Fruit fly (Drosophila melanogaster) whole organism, wandering third instar larva: ENCODE data around the gene Srp72.

Experiments
- Abd-B ChIP-seq: fragments of >200 bp; optimal IDR thresholded peaks from 2 replicates; lab custom pipeline; 2017; ENCODE audit warnings: missing biosample characterization, missing genetic modification characterization
- CG32264 ChIP-seq: fragments of 200-800 bp; sonication (Bioruptor generic); optimal IDR thresholded peaks from 2 replicates; lab custom pipeline; 2016; ENCODE audit warnings: missing biosample characterization, missing genetic modification characterization
- CG9705 ChIP-seq: fragments of 200-800 bp; sonication (Bioruptor generic); optimal IDR thresholded peaks from 2 replicates; lab custom pipeline; 2018; ENCODE audit warnings: missing biosample characterization, mild to moderate bottlenecking, missing genetic modification characterization
- CrebA ChIP-seq: fragments of 200-800 bp; sonication (Bioruptor generic); optimal IDR thresholded peaks from 2 replicates; lab custom pipeline; 2016; ENCODE audit warnings: missing biosample characterization, mild to moderate bottlenecking, missing genetic modification characterization, borderline replicate concordance
- Dif ChIP-seq: fragments of 200-275, 200-300 bp; sonication (Bioruptor generic); optimal IDR thresholded peaks from 2 replicates; lab custom pipeline; 2018; ENCODE audit warnings: missing biosample characterization, missing genetic modification characterization; ENCODE audit not compliant: partially characterized antibody
- HLH106 ChIP-seq: fragments of 200-800 bp; optimal IDR thresholded peaks from 3 replicates; lab custom pipeline; 2019; ENCODE audit warnings: missing biosample characterization, mild to moderate bottlenecking, missing genetic modification characterization, moderate library complexity
- Hnf4 ChIP-seq: fragments of 200-800 bp; sonication (Bioruptor generic); optimal IDR thresholded peaks from 2 replicates; lab custom pipeline; 2016; ENCODE audit warnings: missing biosample characterization, mild to moderate bottlenecking, missing genetic modification characterization
- Hr78 ChIP-seq: fragments of >200 bp; optimal IDR thresholded peaks from 2 replicates; lab custom pipeline; 2017; ENCODE audit warnings: missing biosample characterization, missing genetic modification characterization
- Hr83 ChIP-seq: fragments of 200-300 bp; sonication (Bioruptor generic); optimal IDR thresholded peaks from 2 replicates; lab custom pipeline; 2016; ENCODE audit warnings: missing biosample characterization, mild to moderate bottlenecking, missing genetic modification characterization, moderate library complexity; ENCODE audit not compliant: poor library complexity, severe bottlenecking
- Mio ChIP-seq: sonication (Bioruptor generic); optimal IDR thresholded peaks from 2 replicates; lab custom pipeline; 2016; ENCODE audit warnings: missing biosample characterization, missing genetic modification characterization
- N ChIP-seq: fragments of >200 bp; optimal IDR thresholded peaks from 2 replicates; lab custom pipeline; 2018; ENCODE audit warnings: missing biosample characterization, missing external identifiers, missing genetic modification characterization
- OdsH ChIP-seq: fragments of 200-800 bp; sonication (Bioruptor generic); optimal IDR thresholded peaks from 2 replicates; lab custom pipeline; 2016; ENCODE audit warnings: missing biosample characterization, mild to moderate bottlenecking, missing genetic modification characterization
- Rel ChIP-seq, 2 experiments: fragments of 200-800 bp; sonication (Bioruptor generic) in 1 of 2; optimal IDR thresholded peaks; 2 replicates in 1 of 2; 3 replicates in 1 of 2; lab custom pipeline; 2016 to 2019; ENCODE audit warnings: mild to moderate bottlenecking in 2 of 2, missing biosample characterization in 2 of 2, missing genetic modification characterization in 2 of 2, moderate library complexity in 1 of 2
- Sp1 ChIP-seq: fragments of 200-800 bp; sonication (Bioruptor generic); optimal IDR thresholded peaks from 3 replicates; lab custom pipeline; 2019; ENCODE audit warnings: missing biosample characterization, mild to moderate bottlenecking, missing genetic modification characterization, moderate library complexity
- br ChIP-seq: fragments of 200-800 bp; sonication (Bioruptor generic); optimal IDR thresholded peaks from 2 replicates; lab custom pipeline; 2016; ENCODE audit warnings: missing biosample characterization, missing genetic modification characterization
- dl ChIP-seq, 2 experiments: fragments of 175-275, 200-275 bp in 1 of 2; fragments of 200-275 bp in 1 of 2; sonication (Bioruptor generic); optimal IDR thresholded peaks; lab custom pipeline; 2018; ENCODE audit warnings: mild to moderate bottlenecking in 2 of 2, missing biosample characterization in 2 of 2, missing genetic modification characterization in 2 of 2, moderate library complexity in 2 of 2; ENCODE audit not compliant: partially characterized antibody in 2 of 2, insufficient read depth in 1 of 2
- dmrt93B ChIP-seq: fragments of 200-800 bp; sonication (Bioruptor generic); optimal IDR thresholded peaks from 2 replicates; lab custom pipeline; 2018; ENCODE audit warnings: missing biosample characterization, mild to moderate bottlenecking, missing genetic modification characterization
- dsf ChIP-seq: sonication (Bioruptor generic); optimal IDR thresholded peaks from 2 replicates; lab custom pipeline; 2016; ENCODE audit warnings: missing biosample characterization, missing genetic modification characterization, borderline replicate concordance
- ey ChIP-seq: fragments of 200-800 bp; sonication (Bioruptor generic); optimal IDR thresholded peaks from 2 replicates; lab custom pipeline; 2016; ENCODE audit warnings: missing biosample characterization, missing genetic modification characterization
- foxo ChIP-seq, 2 experiments: fragments of 200-800 bp; sonication (Bioruptor generic); optimal IDR thresholded peaks; 2 replicates in 1 of 2; 3 replicates in 1 of 2; lab custom pipeline; 2016 to 2017; ENCODE audit warnings: missing biosample characterization in 2 of 2, missing genetic modification characterization in 2 of 2
- fru ChIP-seq: fragments of 200-800 bp; sonication (Bioruptor generic); optimal IDR thresholded peaks from 3 replicates; lab custom pipeline; 2016; ENCODE audit warnings: missing biosample characterization, mild to moderate bottlenecking, missing genetic modification characterization
- h ChIP-seq: fragments of 200-800 bp; sonication (Bioruptor generic); optimal IDR thresholded peaks from 3 replicates; lab custom pipeline; 2016; ENCODE audit warnings: missing biosample characterization, mild to moderate bottlenecking, missing genetic modification characterization
- jim ChIP-seq: fragments of 175-275, 200-325 bp; sonication (Bioruptor generic); optimal IDR thresholded peaks from 2 replicates; lab custom pipeline; 2016; ENCODE audit warnings: missing biosample characterization, mild to moderate bottlenecking, missing genetic modification characterization
- lola ChIP-seq: fragments of >200 bp; optimal IDR thresholded peaks from 2 replicates; lab custom pipeline; 2017; ENCODE audit warnings: missing biosample characterization, missing genetic modification characterization
- pan ChIP-seq: fragments of >200 bp; optimal IDR thresholded peaks from 2 replicates; lab custom pipeline; 2017
- psq ChIP-seq: fragments of 200-800 bp; sonication (Bioruptor generic); optimal IDR thresholded peaks from 3 replicates; lab custom pipeline; 2017; ENCODE audit warnings: missing biosample characterization, mild to moderate bottlenecking, missing genetic modification characterization, moderate library complexity
- rgr ChIP-seq: fragments of 200-800 bp; sonication (Bioruptor generic); optimal IDR thresholded peaks from 3 replicates; lab custom pipeline; 2016; ENCODE audit warnings: missing biosample characterization, mild to moderate bottlenecking, missing genetic modification characterization
- sage ChIP-seq: fragments of 200-800 bp; sonication (Bioruptor generic); optimal IDR thresholded peaks from 2 replicates; lab custom pipeline; 2016; ENCODE audit warnings: missing biosample characterization, mild to moderate bottlenecking, missing genetic modification characterization
- sv ChIP-seq: fragments of 200-800 bp; sonication (Bioruptor generic); optimal IDR thresholded peaks from 3 replicates; lab custom pipeline; 2016; ENCODE audit warnings: missing biosample characterization, missing genetic modification characterization
- tai ChIP-seq: sonication (Bioruptor generic); optimal IDR thresholded peaks from 2 replicates; lab custom pipeline; 2016; ENCODE audit warnings: missing biosample characterization, missing genetic modification characterization
- woc ChIP-seq: sonication (Bioruptor generic); optimal IDR thresholded peaks from 2 replicates; lab custom pipeline; 2016; ENCODE audit warnings: missing biosample characterization, mild to moderate bottlenecking, missing genetic modification characterization

Srp72 gene

dm6 chr3R:20550632-20551486, 37.7 kb upstream of the Srp72 start:
- no peak for TF ChIP-seq lola (GFP tag; lab: Kevin White, UChicago)
- peak; percentile 14 for TF ChIP-seq Hnf4
- TF ChIP-seq foxo (GFP tag; optimal IDR thresholded peaks at IDR 0.05; lab: Kevin White, UChicago): peak in 1 of 2 experiments; percentile 27
- peak; percentile 40 for TF ChIP-seq rgr (GFP tag; lab: Kevin White, UChicago)
- TF ChIP-seq woc (GFP tag; lab: Kevin White, UChicago): peak; percentile 52
- TF ChIP-seq CG9705 (GFP tag; lab: Kevin White, UChicago): no peak
- TF ChIP-seq CG32264 (GFP tag; lab: Kevin White, UChicago): peak; percentile 50
- peak; percentile 23 for TF ChIP-seq Mio (GFP tag; lab: Kevin White, UChicago)
- peak; percentile 97 for TF ChIP-seq Hr83 (GFP tag; lab: Kevin White, UChicago)
- no peak for TF ChIP-seq pan (lab: Kevin White, UChicago)
- TF ChIP-seq Dif (GFP tag; lab: Kevin White, UChicago): peak; percentile 37
- TF ChIP-seq jim: peak; percentile 55
- peak; percentile 19 for TF ChIP-seq N
- no peak for TF ChIP-seq sv (GFP tag; lab: Kevin White, UChicago)
- peak; percentile 25 for TF ChIP-seq Sp1 (GFP tag; lab: Kevin White, UChicago)
- peak; percentile 78 for TF ChIP-seq h (GFP tag; lab: Kevin White, UChicago)
- TF ChIP-seq tai: peak; percentile 47
- TF ChIP-seq OdsH: peak; percentile 23
- peak; percentile 1 for TF ChIP-seq br (GFP tag; lab: Kevin White, UChicago)
- peak in 1 of 2 experiments; percentile 8 for TF ChIP-seq dl (GFP tag; optimal IDR thresholded peaks at IDR 0.05; lab: Kevin White, UChicago; ENCODE audit: insufficient read depth in 1 of 2, partially characterized antibody in 2 of 2)

- TF ChIP-seq Abd-B (GFP tag; lab: Kevin White, UChicago) (no peak), Rel (GFP tag; optimal IDR thresholded peaks at IDR 0.05; lab: Kevin White, UChicago) (no peak), Rel (tag; optimal IDR thresholded peaks at IDR 0.05; lab: Kevin White, UChicago) (peak; percentile 98), sage (GFP tag; lab: Kevin White, UChicago) (no peak)
Measured at dm6 chr3R:20551487-20552079, 36.9 kb upstream of the Srp72 start.

- TF ChIP-seq h (GFP tag; lab: Kevin White, UChicago) (peak; percentile 13), psq (GFP tag; lab: Kevin White, UChicago) (no peak), dl (GFP tag; optimal IDR thresholded peaks at IDR 0.05; lab: Kevin White, UChicago; ENCODE audit: insufficient read depth in 1 of 2, partially characterized antibody in 2 of 2) (peak in 1 of 2 experiments; percentile 6)
Measured at dm6 chr3R:20552093-20552492, 36.4 kb upstream of the Srp72 start, which contains the start of gene Stat92E. TSS of gene Stat92E (minus strand) at chr3R:20552311.

- TF ChIP-seq fru (no peak), Hr83 (GFP tag; lab: Kevin White, UChicago) (no peak), sv (GFP tag; lab: Kevin White, UChicago) (no peak), Hr78 (GFP tag; lab: Kevin White, UChicago) (no peak), Abd-B (GFP tag; lab: Kevin White, UChicago) (no peak), lola (GFP tag; lab: Kevin White, UChicago) (no peak)
Measured at dm6 chr3R:20554300-20554699, 34.2 kb upstream of the Srp72 start, which contains the start of gene att-ORFB. TSS of gene att-ORFB (minus strand) at chr3R:20554400.

- no peak for TF ChIP-seq rgr (GFP tag; lab: Kevin White, UChicago)
- no peak for TF ChIP-seq CrebA (GFP tag; lab: Kevin White, UChicago)
- TF ChIP-seq dsf: no peak
- no peak for TF ChIP-seq pan (lab: Kevin White, UChicago)
- peak; percentile 59 for TF ChIP-seq h (GFP tag; lab: Kevin White, UChicago)
- no peak for TF ChIP-seq Hnf4
- TF ChIP-seq N: no peak
- TF ChIP-seq Abd-B (GFP tag; lab: Kevin White, UChicago): no peak
- TF ChIP-seq dl (GFP tag; optimal IDR thresholded peaks at IDR 0.05; lab: Kevin White, UChicago; ENCODE audit: insufficient read depth in 1 of 2, partially characterized antibody in 2 of 2): no peak
- TF ChIP-seq Mio (GFP tag; lab: Kevin White, UChicago): no peak
- TF ChIP-seq foxo (GFP tag; optimal IDR thresholded peaks at IDR 0.05; lab: Kevin White, UChicago): peak in 1 of 2 experiments; percentile 71
- TF ChIP-seq tai: no peak
- no peak for TF ChIP-seq Rel (GFP tag; optimal IDR thresholded peaks at IDR 0.05; lab: Kevin White, UChicago)
- no peak for TF ChIP-seq Rel (tag; optimal IDR thresholded peaks at IDR 0.05; lab: Kevin White, UChicago)
- no peak for TF ChIP-seq Hr78 (GFP tag; lab: Kevin White, UChicago)
- no peak for TF ChIP-seq Hr83 (GFP tag; lab: Kevin White, UChicago)
- TF ChIP-seq woc (GFP tag; lab: Kevin White, UChicago): peak; percentile 45
- no peak for TF ChIP-seq lola (GFP tag; lab: Kevin White, UChicago)
- TF ChIP-seq sv (GFP tag; lab: Kevin White, UChicago): no peak
- peak; percentile 60 for TF ChIP-seq fru
- peak; percentile 23 for TF ChIP-seq HLH106 (tag; lab: Kevin White, UChicago)
- TF ChIP-seq dmrt93B (GFP tag; lab: Kevin White, UChicago): no peak
- no peak for TF ChIP-seq Dif (GFP tag; lab: Kevin White, UChicago)
- TF ChIP-seq ey (GFP tag; lab: Kevin White, UChicago): no peak
- TF ChIP-seq jim: no peak
- TF ChIP-seq, all 38 proteins: peak for 5
Measured at dm6 chr3R:20555023-20555422, 33.5 kb upstream of the Srp72 start.
